Worm (Caenorhabditis elegans) whole organism, midembryonic: ENCODE results near the gene Y43F8C.16.

Experiments used
- T22C8.4 ChIP-seq: fragments of 200-800 bp; sonication (Bioruptor generic); IDR thresholded peaks from 2 replicates; pipeline ENCODE4 v1.3.6; 2022; ENCODE audit warnings: missing genetic modification characterization, missing compliant biosample characterization
- flt-1 ChIP-seq: fragments of 200-800 bp; sonication (Bioruptor generic); IDR thresholded peaks from 2 replicates; pipeline ENCODE4 v1.3.6; 2022; ENCODE audit warnings: missing genetic modification characterization, missing compliant biosample characterization
- klf-2 ChIP-seq: fragments of 200-800 bp; sonication (Bioruptor generic); conservative IDR thresholded peaks from 2 replicates; pipeline ENCODE4 v1.3.6; 2022; ENCODE audit warnings: missing genetic modification reagents, missing genetic modification characterization, missing compliant biosample characterization
- med-1 ChIP-seq: sonication (generic microtip); optimal IDR thresholded peaks from 2 replicates; lab custom pipeline; 2017; ENCODE audit warnings: missing genetic modification characterization, mild to moderate bottlenecking, missing compliant biosample characterization, antibody characterized with exemption, missing genetic modification reagents; ENCODE audit not compliant: insufficient read depth
- ref-1 ChIP-seq: fragments of 200-800 bp; sonication (Bioruptor generic); conservative IDR thresholded peaks from 2 replicates; pipeline ENCODE4 v1.3.6; 2022; ENCODE audit warnings: missing genetic modification reagents, missing genetic modification characterization, missing compliant biosample characterization
- tab-1 ChIP-seq: fragments of 200-800 bp; sonication (Bioruptor generic); IDR thresholded peaks from 2 replicates; pipeline ENCODE4 v1.3.6; 2022; ENCODE audit warnings: missing genetic modification characterization, missing compliant biosample characterization
- ztf-23 ChIP-seq: fragments of 200-800 bp; sonication (Bioruptor generic); IDR thresholded peaks from 2 replicates; pipeline ENCODE4 v1.3.6; 2022; ENCODE audit warnings: missing genetic modification reagents, missing genetic modification characterization, missing compliant biosample characterization
- ztf-29 ChIP-seq: fragments of 200-800 bp; sonication (Bioruptor generic); IDR thresholded peaks from 2 replicates; pipeline ENCODE4 v1.3.6; 2022; ENCODE audit warnings: missing genetic modification reagents, missing genetic modification characterization, missing compliant biosample characterization

Y43F8C.16 gene

ce11 chrV:19666308-19666707, 49.0 kb downstream of the Y43F8C.16 start:
- TF ChIP-seq ztf-29 (GFP tag; lab: Robert Waterston, UW) (peak; percentile 85; the same call in 1 of the 2 replicates), T22C8.4 (GFP tag; lab: Robert Waterston, UW) (no peak), ztf-23 (GFP tag; lab: Robert Waterston, UW) (no peak), flt-1 (GFP tag; lab: Robert Waterston, UW) (no peak), ref-1 (GFP tag; lab: Robert Waterston, UW) (no peak), med-1 (no peak)

- no peak for TF ChIP-seq ref-1 (GFP tag; lab: Robert Waterston, UW)
- 0 out of 2 replicates have a peak, but pooled peaks have one; percentile 24 for TF ChIP-seq ztf-29 (GFP tag; lab: Robert Waterston, UW)
- TF ChIP-seq T22C8.4 (GFP tag; lab: Robert Waterston, UW) = no peak
- no peak for TF ChIP-seq klf-2 (GFP tag; lab: Robert Waterston, UW)
- TF ChIP-seq ztf-23 (GFP tag; lab: Robert Waterston, UW) = no peak
- no peak for TF ChIP-seq tab-1 (GFP tag; lab: Robert Waterston, UW)
- TF ChIP-seq flt-1 (GFP tag; lab: Robert Waterston, UW) = no peak
Measured at ce11 chrV:19664574-19664973, 50.7 kb downstream of the Y43F8C.16 start.
